Worm (Caenorhabditis elegans): Measurements from ENCODE around the gene math-15.

DNA sequence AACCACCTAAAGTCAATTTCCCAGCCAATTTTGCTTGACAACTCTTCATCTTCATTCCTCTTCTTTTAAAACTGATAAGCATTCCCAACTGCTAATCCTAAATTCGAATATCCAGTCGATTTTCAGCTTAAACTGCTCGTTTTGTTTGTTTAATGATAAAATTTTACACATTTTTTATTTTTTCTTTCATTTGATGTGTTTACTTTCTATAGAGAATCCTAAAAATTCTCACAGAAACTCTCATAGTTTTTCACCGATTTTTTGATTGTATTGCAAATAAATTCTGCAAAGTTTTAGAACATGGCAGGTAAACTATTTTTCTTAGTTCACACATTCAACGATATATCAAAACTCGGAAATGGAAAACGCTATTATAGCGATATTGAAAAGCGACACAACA lies 29.6 kb downstream of the math-15 start, which contains the start of gene math-25:
- no peak for TF ChIP-seq egl-27 (tag; optimal IDR thresholded peaks at IDR 0.05)
- TF ChIP-seq nhr-76 (tag; optimal IDR thresholded peaks at IDR 0.05), result no peak
- no peak for TF ChIP-seq ceh-9 (tag; optimal IDR thresholded peaks at IDR 0.05)
- no peak for TF ChIP-seq jun-1 (tag; optimal IDR thresholded peaks at IDR 0.05)
- TF ChIP-seq fkh-10 (GFP tag; optimal IDR thresholded peaks at IDR 0.05), result no peak
- no peak for TF ChIP-seq nhr-12 (tag; optimal IDR thresholded peaks at IDR 0.05)
- TF ChIP-seq nhr-67 (tag; optimal IDR thresholded peaks at IDR 0.05), result no peak
